Worm (Caenorhabditis elegans): Measurements from ENCODE around the gene mup-4.

Gene mup-4

ce11 chrIII:7494850-7495314 is 6.0 kb upstream of the mup-4 start (continued):
- TF ChIP-seq php-3 (GFP tag; IDR thresholded peaks at IDR 0.05), result 0 out of 2 replicates have a peak, but pooled peaks have one; percentile 5
- no peak for TF ChIP-seq sdz-12 (GFP tag; optimal IDR thresholded peaks at IDR 0.05)
- TF ChIP-seq lir-3 (tag; optimal IDR thresholded peaks at IDR 0.05), result no peak
- no peak for TF ChIP-seq T20F7.1 (GFP tag; optimal IDR thresholded peaks at IDR 0.05)
- TF ChIP-seq ZK546.5 (tag; optimal IDR thresholded peaks at IDR 0.05), result no peak
- TF ChIP-seq duxl-1 (tag; optimal IDR thresholded peaks at IDR 0.05; ENCODE audit: poor library complexity), result peak; percentile 30
- TF ChIP-seq vab-7 (GFP tag; IDR thresholded peaks at IDR 0.05), result no peak
- no peak for TF ChIP-seq lin-1 (GFP tag; IDR thresholded peaks at IDR 0.05)
- TF ChIP-seq egl-43 (GFP tag; IDR thresholded peaks at IDR 0.05), result 0 out of 2 replicates have a peak, but pooled peaks have one; percentile 41
- TF ChIP-seq D1046.2 (GFP tag; IDR thresholded peaks at IDR 0.05), result no peak
- no peak for TF ChIP-seq ceh-32 (tag; optimal IDR thresholded peaks at IDR 0.05; ENCODE audit: poor library complexity)
- no peak for TF ChIP-seq tag-97 (GFP tag; IDR thresholded peaks at IDR 0.05)
- TF ChIP-seq spr-3 (GFP tag; optimal IDR thresholded peaks at IDR 0.05), result peak; percentile 58
- peak; percentile 28 for TF ChIP-seq nhr-111 (GFP tag; optimal IDR thresholded peaks at IDR 0.05)
- TF ChIP-seq F10B5.3 (tag; optimal IDR thresholded peaks at IDR 0.05), result no peak
- peak; percentile 51 for TF ChIP-seq Y5F2A.4 (GFP tag; optimal IDR thresholded peaks at IDR 0.05)
- no peak for TF ChIP-seq aly-2 (tag; optimal IDR thresholded peaks at IDR 0.05)
- TF ChIP-seq tra-1 (GFP tag; IDR thresholded peaks at IDR 0.05), result peak; percentile 52; the same call in 1 of the 2 replicates
- TF ChIP-seq pha-4 (GFP tag; IDR thresholded peaks at IDR 0.05), result no peak; the same call in 1 of the 2 replicates
- TF ChIP-seq pha-4 (tag; optimal IDR thresholded peaks at IDR 0.05), result no peak
- TF ChIP-seq lin-15B (tag; optimal IDR thresholded peaks at IDR 0.05), result no peak
- TF ChIP-seq lin-13 (GFP tag; optimal IDR thresholded peaks at IDR 0.05), result no peak
- no peak for TF ChIP-seq R02D3.7 (tag; optimal IDR thresholded peaks at IDR 0.05)
- TF ChIP-seq nhr-6 (tag; optimal IDR thresholded peaks at IDR 0.05), result no peak
- no peak for TF ChIP-seq hlh-30 (tag; optimal IDR thresholded peaks at IDR 0.05; ENCODE audit: insufficient read depth)
- TF ChIP-seq unc-130 (GFP tag; optimal IDR thresholded peaks at IDR 0.05), result peak; percentile 43
- no peak for TF ChIP-seq fkh-10 (GFP tag; optimal IDR thresholded peaks at IDR 0.05)
- no peak for TF ChIP-seq dmd-9 (GFP tag; IDR thresholded peaks at IDR 0.05)
- peak; percentile 93 for TF ChIP-seq ama-1 (optimal IDR thresholded peaks at IDR 0.05)
- TF ChIP-seq T26A8.4 (GFP tag; IDR thresholded peaks at IDR 0.05), result peak; percentile 61; the same call in 1 of the 2 replicates
- TF ChIP-seq daf-8 (GFP tag; IDR thresholded peaks at IDR 0.05), result no peak
- TF ChIP-seq dmd-8 (GFP tag; IDR thresholded peaks at IDR 0.05), result 0 out of 2 replicates have a peak, but pooled peaks have one; percentile 46
- no peak for TF ChIP-seq nhr-77 (tag; optimal IDR thresholded peaks at IDR 0.05)
- no peak for TF ChIP-seq ceh-44 (GFP tag; IDR thresholded peaks at IDR 0.05)
- TF ChIP-seq set-16 (GFP tag; IDR thresholded peaks at IDR 0.05), result no peak
- TF ChIP-seq fos-1 (tag; optimal IDR thresholded peaks at IDR 0.05), result no peak
- TF ChIP-seq mdl-1 (tag; optimal IDR thresholded peaks at IDR 0.05), result no peak
- no peak for TF ChIP-seq nhr-11 (tag; optimal IDR thresholded peaks at IDR 0.05)
- 0 out of 2 replicates have a peak, but pooled peaks have one; percentile 22 for TF ChIP-seq madf-9 (GFP tag; conservative IDR thresholded peaks at IDR 0.05)

ce11 chrIII:7491931-7492330 is 3.0 kb upstream of the mup-4 start:
- TF ChIP-seq T20F7.1 (GFP tag; optimal IDR thresholded peaks at IDR 0.05) (no peak), gei-8 (GFP tag; optimal IDR thresholded peaks at IDR 0.05) (no peak), egl-27 (tag; optimal IDR thresholded peaks at IDR 0.05) (no peak), unc-39 (tag; optimal IDR thresholded peaks at IDR 0.05) (no peak), nhr-28 (tag; optimal IDR thresholded peaks at IDR 0.05) (peak; percentile 0), ceh-28 (tag; optimal IDR thresholded peaks at IDR 0.05) (no peak), daf-8 (GFP tag; IDR thresholded peaks at IDR 0.05) (no peak), unc-62 (GFP tag; optimal IDR thresholded peaks at IDR 0.05 in 1 of 2) (peak in 1 of 2 experiments; percentile 67), unc-62 (tag; optimal IDR thresholded peaks at IDR 0.05) (no peak), hif-1 (tag; optimal IDR thresholded peaks at IDR 0.05) (peak in 1 of 2 experiments; percentile 22), lin-13 (GFP tag; optimal IDR thresholded peaks at IDR 0.05) (no peak), unc-130 (GFP tag; optimal IDR thresholded peaks at IDR 0.05) (no peak), hlh-11 (tag; optimal IDR thresholded peaks at IDR 0.05) (peak; percentile 22), hmg-1.1 (GFP tag; IDR thresholded peaks at IDR 0.05) (no peak), arid-1 (GFP tag; conservative IDR thresholded peaks at IDR 0.05) (no peak), Y48G9A.11 (GFP tag; IDR thresholded peaks at IDR 0.05) (no peak), daf-16 (GFP tag; optimal IDR thresholded peaks at IDR 0.05) (no peak), daf-16 (tag; optimal IDR thresholded peaks at IDR 0.05) (no peak), aha-1 (tag) (no peak)

Measured in whole organism, L4 larva.